Worm (Caenorhabditis elegans) whole organism, late embryonic: ENCODE measurements around the gene C34C6.3.

Experiments
- C08G9.2 ChIP-seq: sonication (generic microtip); optimal IDR thresholded peaks from 2 replicates; lab custom pipeline; 2016; ENCODE audit warnings: mild to moderate bottlenecking, missing genetic modification characterization, moderate library complexity, missing compliant biosample characterization
- C38D4.7 ChIP-seq: fragments of 200-800 bp; sonication (Bioruptor generic); optimal IDR thresholded peaks from 2 replicates; lab custom pipeline; 2018; ENCODE audit warnings: mild to moderate bottlenecking, missing genetic modification characterization, moderate library complexity, missing compliant biosample characterization
- F13H6.1 ChIP-seq: sonication (generic microtip); optimal IDR thresholded peaks from 2 replicates; lab custom pipeline; 2016; ENCODE audit warnings: missing genetic modification characterization, missing compliant biosample characterization
- T23F11.4 ChIP-seq: fragments of 200-800 bp; sonication (Bioruptor generic); optimal IDR thresholded peaks from 2 replicates; lab custom pipeline; 2018; ENCODE audit warnings: mild to moderate bottlenecking, missing genetic modification characterization, missing compliant biosample characterization
- Y22D7AL.16 ChIP-seq: sonication (generic microtip); optimal IDR thresholded peaks from 2 replicates; lab custom pipeline; 2016; ENCODE audit warnings: missing genetic modification characterization, missing compliant biosample characterization
- ceh-18 ChIP-seq: sonication (generic microtip); optimal IDR thresholded peaks from 2 replicates; lab custom pipeline; 2016; ENCODE audit warnings: missing genetic modification characterization, missing compliant biosample characterization
- ceh-2 ChIP-seq: sonication (generic microtip); optimal IDR thresholded peaks from 2 replicates; lab custom pipeline; 2016; ENCODE audit warnings: missing genotype, missing genetic modification characterization, missing compliant biosample characterization
- ceh-31 ChIP-seq: sonication (generic microtip); optimal IDR thresholded peaks from 2 replicates; lab custom pipeline; 2016; ENCODE audit warnings: missing genetic modification characterization, missing compliant biosample characterization
- ceh-48 ChIP-seq: sonication (generic microtip); optimal IDR thresholded peaks from 2 replicates; lab custom pipeline; 2016; ENCODE audit warnings: missing genetic modification characterization, inconsistent platforms, missing compliant biosample characterization
- gmeb-2 ChIP-seq: sonication (generic microtip); optimal IDR thresholded peaks from 2 replicates; lab custom pipeline; 2016; ENCODE audit warnings: missing genetic modification characterization, inconsistent platforms, missing compliant biosample characterization
- hlh-13 ChIP-seq: fragments of 200-800 bp; sonication (Bioruptor generic); optimal IDR thresholded peaks from 2 replicates; lab custom pipeline; 2018; ENCODE audit warnings: mild to moderate bottlenecking, missing genetic modification characterization, missing compliant biosample characterization
- hlh-30 ChIP-seq: sonication (generic microtip); optimal IDR thresholded peaks from 2 replicates; lab custom pipeline; 2017; ENCODE audit warnings: antibody characterized with exemption, missing genetic modification characterization, missing compliant biosample characterization; ENCODE audit not compliant: insufficient read depth
- nfya-1 ChIP-seq: sonication (generic microtip); optimal IDR thresholded peaks from 2 replicates; lab custom pipeline; 2017; ENCODE audit warnings: missing genetic modification characterization, mild to moderate bottlenecking, missing compliant biosample characterization, antibody characterized with exemption, moderate library complexity
- pax-1 ChIP-seq: fragments of 150-350 bp; optimal IDR thresholded peaks from 2 replicates; lab custom pipeline; 2014; ENCODE audit warnings: missing biosample characterization, missing genetic modification characterization
- pha-2 ChIP-seq: sonication (generic microtip); optimal IDR thresholded peaks from 2 replicates; lab custom pipeline; 2017; ENCODE audit warnings: mild to moderate bottlenecking, missing genetic modification characterization, missing compliant biosample characterization
- rnt-1 ChIP-seq: sonication (generic microtip); optimal IDR thresholded peaks from 2 replicates; lab custom pipeline; 2016; ENCODE audit warnings: missing genetic modification characterization, missing compliant biosample characterization
- unc-3 ChIP-seq, 2 experiments: fragments of 200-800 bp in 1 of 2; sonication (Bioruptor generic) in 1 of 2; sonication (generic microtip) in 1 of 2; conservative IDR thresholded peaks in 1 of 2; optimal IDR thresholded peaks in 1 of 2; 2 replicates each; pipeline versions ENCODE4 v1.3.6 to Lab custom; 2016 to 2022; ENCODE audit warnings: missing compliant biosample characterization in 2 of 2, missing genetic modification characterization in 2 of 2, missing genetic modification reagents in 1 of 2
- unc-42 ChIP-seq: sonication (generic microtip); optimal IDR thresholded peaks from 2 replicates; lab custom pipeline; 2016; ENCODE audit warnings: missing genotype, missing genetic modification characterization, missing compliant biosample characterization

The C34C6.3 gene

ce11 chrII:8742972-8743371, 51.3 kb downstream of the C34C6.3 start:
- TF ChIP-seq unc-3 (GFP tag; conservative IDR thresholded peaks at IDR 0.05; lab: Robert Waterston, UW) = no peak
- TF ChIP-seq unc-3 (tag; optimal IDR thresholded peaks at IDR 0.05; lab: Kevin White, UChicago) = no peak
- TF ChIP-seq F13H6.1 = no peak
- no peak for TF ChIP-seq rnt-1 (tag; lab: Kevin White, UChicago)
- TF ChIP-seq C38D4.7 (GFP tag; lab: Kevin White, UChicago) = no peak
- peak; percentile 40 for TF ChIP-seq unc-42
- peak; percentile 2 for TF ChIP-seq ceh-48 (tag; lab: Kevin White, UChicago)
- TF ChIP-seq hlh-13 (GFP tag; lab: Kevin White, UChicago) = no peak
- TF ChIP-seq ceh-2 (tag; lab: Kevin White, UChicago) = no peak
- TF ChIP-seq ceh-31 = no peak
- TF ChIP-seq C08G9.2 (tag; lab: Kevin White, UChicago) = no peak
- no peak for TF ChIP-seq pha-2 (tag; lab: Kevin White, UChicago)
- no peak for TF ChIP-seq pax-1 (tag; lab: Kevin White, UChicago)
- TF ChIP-seq hlh-30 (tag; lab: Kevin White, UChicago) = peak; percentile 25
- no peak for TF ChIP-seq gmeb-2 (tag; lab: Kevin White, UChicago)

ce11 chrII:8743379-8744173, 51.9 kb downstream of the C34C6.3 start, which contains the start of gene mak-1:
Gene mak-1, plus strand, starts transcription at chrII:8744071.
- TF ChIP-seq nfya-1 (tag; lab: Kevin White, UChicago) (peak; percentile 32), Y22D7AL.16 (no peak), C08G9.2 (tag; lab: Kevin White, UChicago) (peak; percentile 41), T23F11.4 (GFP tag; lab: Kevin White, UChicago) (no peak), ceh-18 (tag; lab: Kevin White, UChicago) (peak; percentile 68), rnt-1 (tag; lab: Kevin White, UChicago) (peak; percentile 4), pax-1 (tag; lab: Kevin White, UChicago) (no peak)
